Fruit fly (Drosophila melanogaster): ENCODE data around the gene Gr64e.
A peak's percentile ranks its signal among the peaks of the same experiment; 100 is the strongest.

Gene Gr64e

dm6 chr3L:4071561-4072049 lies 39.7 kb downstream of the Gr64e start, which contains the start of gene wit (continued):
- TF ChIP-seq sisA (GFP tag; IDR thresholded peaks at IDR 0.05), result peak; percentile 16; the same call in 1 of the 2 replicates
- TF ChIP-seq Optix (GFP tag; IDR thresholded peaks at IDR 0.05), result no peak
- peak; percentile 31; the same call in 1 of the 2 replicates for TF ChIP-seq sob (GFP tag; IDR thresholded peaks at IDR 0.05)
- TF ChIP-seq dati (GFP tag; IDR thresholded peaks at IDR 0.05), result no peak
- peak; percentile 35 for TF ChIP-seq Mes4 (GFP tag; optimal IDR thresholded peaks at IDR 0.05)
- TF ChIP-seq NC2α (GFP tag; optimal IDR thresholded peaks at IDR 0.05), result no peak
- peak; percentile 41 for TF ChIP-seq nau (GFP tag; optimal IDR thresholded peaks at IDR 0.05)
- TF ChIP-seq cato (GFP tag; optimal IDR thresholded peaks at IDR 0.05; ENCODE audit: borderline replicate concordance), result no peak
- peak; percentile 21 for TF ChIP-seq CG2678 (tag; optimal IDR thresholded peaks at IDR 0.05)
- TF ChIP-seq ash1 (GFP tag; optimal IDR thresholded peaks at IDR 0.05), result no peak
- TF ChIP-seq Usf (GFP tag; optimal IDR thresholded peaks at IDR 0.05), result no peak
- peak; percentile 31; the same call in 1 of the 2 replicates for TF ChIP-seq Rfx (GFP tag; IDR thresholded peaks at IDR 0.05)
- no peak for TF ChIP-seq usp (GFP tag; optimal IDR thresholded peaks at IDR 0.05)
- TF ChIP-seq NFAT (GFP tag; IDR thresholded peaks at IDR 0.05), result no peak
- TF ChIP-seq CG2712 (tag; optimal IDR thresholded peaks at IDR 0.05), result no peak
- TF ChIP-seq sens-2 (GFP tag; IDR thresholded peaks at IDR 0.05), result no peak
- TF ChIP-seq dysf (GFP tag; IDR thresholded peaks at IDR 0.05), result no peak; the same call in 2 of the 3 replicates
- no peak for TF ChIP-seq CG10274 (GFP tag; optimal IDR thresholded peaks at IDR 0.05)
- no peak for TF ChIP-seq CG8281 (tag; optimal IDR thresholded peaks at IDR 0.05)
- TF ChIP-seq chinmo (GFP tag; IDR thresholded peaks at IDR 0.05; ENCODE audit: partially characterized antibody), result peak; percentile 97
- TF ChIP-seq CG12942 (GFP tag; optimal IDR thresholded peaks at IDR 0.05), result no peak
- no peak for TF ChIP-seq ssp (GFP tag; IDR thresholded peaks at IDR 0.05)
- no peak for TF ChIP-seq Fer3 (tag; optimal IDR thresholded peaks at IDR 0.05)
- no peak for TF ChIP-seq oc (tag; optimal IDR thresholded peaks at IDR 0.05)
- no peak for TF ChIP-seq CG1233 (GFP tag; optimal IDR thresholded peaks at IDR 0.05)
- TF ChIP-seq dan (GFP tag; IDR thresholded peaks at IDR 0.05), result no peak
- peak; percentile 18 for TF ChIP-seq CG4328 (GFP tag; optimal IDR thresholded peaks at IDR 0.05)
- no peak for TF ChIP-seq gt (GFP tag; IDR thresholded peaks at IDR 0.05)
- TF ChIP-seq HLH4C (GFP tag; IDR thresholded peaks at IDR 0.05; ENCODE audit: partially characterized antibody), result no peak
- no peak for TF ChIP-seq CG1832 (GFP tag; optimal IDR thresholded peaks at IDR 0.05)
- peak; percentile 25 for TF ChIP-seq lilli (GFP tag; optimal IDR thresholded peaks at IDR 0.05)
- TF ChIP-seq fd64A (GFP tag; optimal IDR thresholded peaks at IDR 0.05), result no peak
- no peak for TF ChIP-seq cad (GFP tag; optimal IDR thresholded peaks at IDR 0.05)
- TF ChIP-seq h (optimal IDR thresholded peaks at IDR 0.05), result no peak
- peak; percentile 73 for TF ChIP-seq CG13287 (GFP tag; IDR thresholded peaks at IDR 0.05; ENCODE audit: partially characterized antibody)
- no peak for TF ChIP-seq CG8089 (GFP tag; optimal IDR thresholded peaks at IDR 0.05)
- no peak for TF ChIP-seq slp2 (GFP tag; optimal IDR thresholded peaks at IDR 0.05)
- no peak for TF ChIP-seq Poxn (GFP tag; IDR thresholded peaks at IDR 0.05)
- TF ChIP-seq bab2 (GFP tag; optimal IDR thresholded peaks at IDR 0.05), result no peak
- TF ChIP-seq CG9609 (GFP tag; optimal IDR thresholded peaks at IDR 0.05), result no peak
- TF ChIP-seq twi (tag; optimal IDR thresholded peaks at IDR 0.05), result no peak
- no peak for TF ChIP-seq knrl (GFP tag; IDR thresholded peaks at IDR 0.05; ENCODE audit: partially characterized antibody)
- no peak for TF ChIP-seq CG18619 (GFP tag; optimal IDR thresholded peaks at IDR 0.05)
- TF ChIP-seq br (optimal IDR thresholded peaks at IDR 0.05), result no peak
- TF ChIP-seq run (tag; optimal IDR thresholded peaks at IDR 0.05), result no peak
- no peak for TF ChIP-seq CG1024 (GFP tag; IDR thresholded peaks at IDR 0.05)
- TF ChIP-seq CG9437 (GFP tag; optimal IDR thresholded peaks at IDR 0.05), result no peak
- no peak for TF ChIP-seq CG16813 (GFP tag; IDR thresholded peaks at IDR 0.05; ENCODE audit: partially characterized antibody)
- TF ChIP-seq CG2875 (GFP tag; optimal IDR thresholded peaks at IDR 0.05), result peak; percentile 40
- TF ChIP-seq CG8290 (GFP tag; optimal IDR thresholded peaks at IDR 0.05), result no peak
- TF ChIP-seq CG8290 (tag; optimal IDR thresholded peaks at IDR 0.05), result peak in 1 of 2 experiments; percentile 73
- no peak for TF ChIP-seq gcm (GFP tag; optimal IDR thresholded peaks at IDR 0.05)
- no peak for TF ChIP-seq MESR4 (GFP tag; optimal IDR thresholded peaks at IDR 0.05)

All from whole organism, embryonic.